Worm (Caenorhabditis elegans) whole organism, L4 larva: ENCODE results near the gene gcp-2.2.

Experiments
- F10B5.3 ChIP-seq: sonication (generic microtip); optimal IDR thresholded peaks from 2 replicates; lab custom pipeline; 2016; ENCODE audit warnings: mild to moderate bottlenecking, missing genetic modification characterization, missing compliant biosample characterization
- Y5F2A.4 ChIP-seq: fragments of 200-800 bp; sonication (Bioruptor generic); optimal IDR thresholded peaks from 2 replicates; lab custom pipeline; 2018; ENCODE audit warnings: mild to moderate bottlenecking, missing genetic modification characterization, missing compliant biosample characterization
- ZK546.5 ChIP-seq, 2 experiments: sonication (generic microtip); optimal IDR thresholded peaks; 2 replicates each; lab custom pipeline; 2017; ENCODE audit warnings: missing biosample characterization in 2 of 2, missing genetic modification characterization in 2 of 2
- attf-4 ChIP-seq: sonication (generic microtip); optimal IDR thresholded peaks from 3 replicates; lab custom pipeline; 2017; ENCODE audit warnings: missing biosample characterization, missing genetic modification characterization
- ceh-20 ChIP-seq: fragments of 200-800 bp; sonication (Bioruptor generic); IDR thresholded peaks from 2 replicates; pipeline ENCODE4 v1.3.6; 2022; ENCODE audit warnings: missing genetic modification reagents, missing genetic modification characterization, missing compliant biosample characterization
- ceh-44 ChIP-seq: fragments of 200-800 bp; sonication (Bioruptor generic); IDR thresholded peaks from 2 replicates; pipeline ENCODE4 v1.3.6; 2022; ENCODE audit warnings: missing genetic modification reagents, missing genetic modification characterization, missing compliant biosample characterization
- daf-16 ChIP-seq, 3 experiments: sonication (generic microtip); optimal IDR thresholded peaks; 2 replicates each; lab custom pipeline; 2016 to 2017; ENCODE audit warnings: missing genetic modification characterization in 3 of 3, missing genetic modification reagents in 3 of 3, mild to moderate bottlenecking in 2 of 3, missing compliant biosample characterization in 2 of 3, missing biosample characterization in 1 of 3, moderate library complexity in 1 of 3
- daf-8 ChIP-seq: fragments of 200-800 bp; sonication (Bioruptor generic); IDR thresholded peaks from 2 replicates; pipeline ENCODE4 v1.3.6; 2022; ENCODE audit warnings: missing genetic modification characterization, missing compliant biosample characterization
- dmd-6 ChIP-seq: fragments of 200-800 bp; sonication (Bioruptor generic); IDR thresholded peaks from 2 replicates; pipeline ENCODE4 v1.3.6; 2022; ENCODE audit warnings: missing genetic modification reagents, missing genetic modification characterization, missing compliant biosample characterization
- dpl-1 ChIP-seq: fragments of 150-350 bp; optimal IDR thresholded peaks from 2 replicates; lab custom pipeline; 2014; ENCODE audit warnings: missing biosample characterization, missing genetic modification reagents, missing genetic modification characterization
- dve-1 ChIP-seq: sonication (generic microtip); optimal IDR thresholded peaks from 2 replicates; lab custom pipeline; 2017; ENCODE audit warnings: antibody characterized with exemption, mild to moderate bottlenecking, missing genetic modification characterization, missing compliant biosample characterization; ENCODE audit not compliant: insufficient read depth
- egl-43 ChIP-seq: fragments of 200-800 bp; sonication (Bioruptor generic); IDR thresholded peaks from 2 replicates; pipeline ENCODE4 v1.3.6; 2022; ENCODE audit warnings: missing genetic modification reagents, missing genetic modification characterization, missing compliant biosample characterization
- hif-1 ChIP-seq, 2 experiments: sonication (generic microtip); optimal IDR thresholded peaks; 2 replicates each; lab custom pipeline; 2016 to 2017; ENCODE audit warnings: missing compliant biosample characterization in 2 of 2, missing genetic modification characterization in 2 of 2, missing genetic modification reagents in 2 of 2, missing genotype in 2 of 2, mild to moderate bottlenecking in 1 of 2
- hlh-11 ChIP-seq: fragments of 200-800 bp; sonication (Bioruptor generic); optimal IDR thresholded peaks from 2 replicates; lab custom pipeline; 2018; ENCODE audit warnings: mild to moderate bottlenecking, missing genetic modification characterization, missing compliant biosample characterization
- lin-13 ChIP-seq: fragments of 150-350 bp; optimal IDR thresholded peaks from 2 replicates; lab custom pipeline; 2014; ENCODE audit warnings: missing biosample characterization, missing genetic modification reagents, missing genetic modification characterization
- lin-39 ChIP-seq: fragments of 150-350 bp; optimal IDR thresholded peaks from 2 replicates; lab custom pipeline; 2014; ENCODE audit warnings: missing biosample characterization, missing genetic modification reagents, missing genetic modification characterization
- madf-5 ChIP-seq, 2 experiments: fragments of 200-800 bp; sonication (Bioruptor generic); IDR thresholded peaks; 2 replicates each; pipeline ENCODE4 v1.3.6; 2022; ENCODE audit warnings: missing compliant biosample characterization in 2 of 2, missing genetic modification characterization in 2 of 2
- madf-9 ChIP-seq: fragments of 200-800 bp; sonication (Bioruptor generic); conservative IDR thresholded peaks from 2 replicates; pipeline ENCODE4 v1.3.6; 2022; ENCODE audit warnings: missing genetic modification reagents, missing genetic modification characterization, missing compliant biosample characterization
- mdt-29 ChIP-seq: fragments of 200-800 bp; sonication (Bioruptor generic); IDR thresholded peaks from 2 replicates; pipeline ENCODE4 v1.3.6; 2022; ENCODE audit warnings: missing genetic modification reagents, missing genetic modification characterization, missing compliant biosample characterization
- nhr-25 ChIP-seq: sonication (generic microtip); optimal IDR thresholded peaks from 2 replicates; lab custom pipeline; 2017; ENCODE audit warnings: missing genetic modification characterization, mild to moderate bottlenecking, missing compliant biosample characterization, antibody characterized with exemption, moderate library complexity, borderline replicate concordance; ENCODE audit not compliant: insufficient read depth
- nhr-28 ChIP-seq: fragments of 150-350 bp; optimal IDR thresholded peaks from 2 replicates; lab custom pipeline; 2014; ENCODE audit warnings: missing biosample characterization, missing genetic modification characterization
- nhr-48 ChIP-seq: sonication (generic microtip); optimal IDR thresholded peaks from 2 replicates; lab custom pipeline; 2016; ENCODE audit warnings: mild to moderate bottlenecking, missing genetic modification characterization, missing compliant biosample characterization
- nhr-6 ChIP-seq: fragments of 150-350 bp; optimal IDR thresholded peaks from 2 replicates; lab custom pipeline; 2014; ENCODE audit warnings: missing biosample characterization, missing genetic modification characterization
- nhr-76 ChIP-seq: fragments of 150-350 bp; optimal IDR thresholded peaks from 2 replicates; lab custom pipeline; 2014; ENCODE audit warnings: missing biosample characterization, missing genetic modification characterization
- nhr-77 ChIP-seq: fragments of 150-350 bp; optimal IDR thresholded peaks from 2 replicates; lab custom pipeline; 2014; ENCODE audit warnings: missing biosample characterization, missing genetic modification characterization
- php-3 ChIP-seq: fragments of 200-800 bp; sonication (Bioruptor generic); IDR thresholded peaks from 2 replicates; pipeline ENCODE4 v1.3.6; 2022; ENCODE audit warnings: missing genetic modification reagents, missing genetic modification characterization, missing compliant biosample characterization
- pqm-1 ChIP-seq: sonication (generic microtip); optimal IDR thresholded peaks from 2 replicates; lab custom pipeline; 2017; ENCODE audit warnings: missing biosample characterization, missing genetic modification characterization
- snpc-4 ChIP-seq: fragments of 150-350 bp; optimal IDR thresholded peaks from 2 replicates; lab custom pipeline; 2014; ENCODE audit warnings: missing biosample characterization, missing genetic modification characterization
- unc-39 ChIP-seq: sonication (generic microtip); optimal IDR thresholded peaks from 2 replicates; lab custom pipeline; 2017; ENCODE audit warnings: missing biosample characterization, missing genetic modification characterization
- unc-62 ChIP-seq, 3 experiments: fragments of 150-350 bp in 1 of 3; sonication (generic microtip); optimal IDR thresholded peaks in 2 of 3; peaks in 1 of 3; 1 replicate in 1 of 3; 2 replicates in 2 of 3; lab custom pipeline; 2014 to 2017; ENCODE audit warnings: missing biosample characterization in 3 of 3, missing genetic modification characterization in 3 of 3, missing genetic modification reagents in 3 of 3, missing genotype in 1 of 3
- zag-1 ChIP-seq: fragments of 150-350 bp; optimal IDR thresholded peaks from 2 replicates; lab custom pipeline; 2014; ENCODE audit warnings: missing biosample characterization, missing genetic modification characterization
- zip-2 ChIP-seq: fragments of 150-350 bp; optimal IDR thresholded peaks from 2 replicates; lab custom pipeline; 2014; ENCODE audit warnings: missing biosample characterization, missing genetic modification characterization
- ztf-7 ChIP-seq: fragments of 150-350 bp; optimal IDR thresholded peaks from 2 replicates; lab custom pipeline; 2014; ENCODE audit warnings: missing biosample characterization, missing genetic modification characterization

gcp-2.2 gene

DNA sequence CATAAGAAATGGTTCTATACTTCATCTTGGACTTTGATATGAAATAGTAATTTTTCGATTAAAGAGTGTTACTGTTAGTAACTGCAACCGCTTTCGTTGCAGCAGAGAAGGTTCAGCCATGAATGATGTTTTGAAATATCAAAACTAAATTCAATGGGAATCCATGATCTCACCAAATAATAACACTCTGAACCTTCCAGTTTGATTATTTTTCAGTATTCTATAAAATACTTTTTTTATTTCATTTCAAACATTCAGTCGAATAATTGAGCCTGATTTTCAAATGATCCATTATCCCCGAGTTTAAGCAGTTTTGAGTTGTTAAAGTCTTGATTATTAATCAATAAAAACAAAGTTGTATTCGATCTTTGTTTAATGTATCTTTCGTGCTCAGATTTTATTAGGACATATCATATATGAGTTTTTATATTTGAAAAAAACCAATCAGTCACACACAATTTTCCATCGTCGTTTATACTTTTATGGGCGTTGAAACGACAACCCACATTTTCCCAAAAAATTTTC lies at the start of gene gcp-2.2:
Gene gcp-2.2, plus strand, starts transcription at position 475 of the 525 bp plus-strand sequence.
- no peak for TF ChIP-seq lin-39
- TF ChIP-seq nhr-25 = no peak
- no peak for TF ChIP-seq nhr-48 (tag; lab: Kevin White, UChicago)
- no peak for TF ChIP-seq nhr-28 (tag; lab: Kevin White, UChicago)
- no peak for TF ChIP-seq madf-5 (GFP tag; IDR thresholded peaks at IDR 0.05; lab: Robert Waterston, UW)
- TF ChIP-seq F10B5.3 (tag; lab: Kevin White, UChicago) = no peak
- TF ChIP-seq hif-1 (tag; optimal IDR thresholded peaks at IDR 0.05; lab: Kevin White, UChicago) = no peak
- TF ChIP-seq pqm-1 (tag; lab: Kevin White, UChicago) = no peak
- TF ChIP-seq nhr-77 (tag; lab: Kevin White, UChicago) = no peak
- no peak for TF ChIP-seq nhr-76 (tag; lab: Kevin White, UChicago)
- TF ChIP-seq mdt-29 (GFP tag; lab: Robert Waterston, UW) = no peak
- no peak for TF ChIP-seq ceh-20
- TF ChIP-seq daf-8 (GFP tag; lab: Robert Waterston, UW) = no peak
- TF ChIP-seq egl-43 (GFP tag; lab: Robert Waterston, UW) = no peak
- TF ChIP-seq, all 104 proteins: peak for 0

DNA sequence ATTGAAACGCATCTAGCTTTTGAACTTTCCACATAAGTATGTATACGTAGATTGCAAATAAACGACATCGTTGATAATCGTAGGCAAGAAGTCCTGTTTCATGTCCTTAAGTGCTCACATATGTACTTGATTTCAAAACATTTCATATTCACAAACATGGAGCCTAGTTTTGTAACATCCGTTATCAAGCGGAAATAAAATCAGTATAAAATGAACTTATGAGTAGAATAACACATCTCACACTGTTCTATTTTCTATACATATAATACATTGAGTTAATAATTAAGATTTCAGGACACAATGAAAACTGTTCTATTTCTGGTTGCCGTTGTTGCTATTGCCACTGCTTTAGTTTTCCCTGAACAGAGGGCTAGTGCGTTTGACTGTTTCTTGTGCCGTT lies 47.7 kb upstream of the gcp-2.2 start, which contains the start of gene spp-21:
Gene spp-21, plus strand, starts transcription at position 301 of the 400 bp plus-strand sequence.
- no peak for TF ChIP-seq madf-9 (GFP tag; lab: Robert Waterston, UW)
- TF ChIP-seq unc-39 (tag; lab: Kevin White, UChicago) = no peak
- TF ChIP-seq ZK546.5 (tag; optimal IDR thresholded peaks at IDR 0.05; lab: Kevin White, UChicago) = no peak
- TF ChIP-seq zip-2 = no peak
- no peak for TF ChIP-seq ztf-7
- no peak for TF ChIP-seq ceh-44 (GFP tag; lab: Robert Waterston, UW)
- no peak for TF ChIP-seq Y5F2A.4 (GFP tag; lab: Kevin White, UChicago)
- TF ChIP-seq lin-13 = no peak
- no peak for TF ChIP-seq dmd-6 (GFP tag; lab: Robert Waterston, UW)

DNA sequence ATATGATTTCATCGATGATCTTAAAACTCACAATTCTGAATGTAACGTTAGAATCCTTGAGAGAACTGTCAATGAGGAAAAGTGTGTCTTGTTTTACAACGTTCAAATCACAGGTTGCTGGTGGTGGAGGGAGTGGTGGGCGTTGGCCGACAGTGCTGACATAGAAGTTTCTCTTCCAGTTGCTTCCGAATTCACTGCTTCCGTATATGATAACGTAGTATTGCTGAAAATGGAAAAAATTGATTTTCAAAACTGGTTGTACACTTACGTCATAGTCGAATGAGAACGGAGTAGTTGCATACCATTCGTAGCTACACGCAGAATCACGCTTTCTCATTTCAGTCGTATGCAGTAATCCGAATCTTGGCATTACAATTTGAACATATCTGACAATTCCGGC lies 45.7 kb upstream of the gcp-2.2 start:
- TF ChIP-seq nhr-6 (tag; lab: Kevin White, UChicago) (no peak), unc-62 (GFP tag; optimal IDR thresholded peaks at IDR 0.05 in 1 of 2; lab: Kevin White, UChicago) (peak in 1 of 2 experiments; percentile 93), unc-62 (tag; optimal IDR thresholded peaks at IDR 0.05; lab: Kevin White, UChicago) (no peak), zag-1 (tag; lab: Kevin White, UChicago) (no peak)

DNA sequence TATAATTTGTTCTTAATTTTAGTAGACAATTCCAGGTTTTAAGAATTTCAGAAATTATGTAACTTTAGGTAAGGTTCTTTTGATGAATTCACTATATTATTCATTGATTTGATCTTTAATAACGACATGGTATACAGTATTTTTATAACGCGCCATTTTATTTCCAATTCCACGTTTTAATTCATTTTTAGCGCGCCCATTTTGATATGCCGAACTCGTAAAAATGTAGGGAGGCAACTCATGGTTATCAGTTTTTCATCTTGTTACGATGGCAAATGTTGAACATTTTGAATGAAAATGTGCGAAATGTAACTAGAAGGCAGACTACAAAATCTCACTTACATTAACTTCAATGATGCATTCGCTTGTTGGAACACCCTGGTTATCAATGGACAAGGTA lies 38.6 kb upstream of the gcp-2.2 start:
- TF ChIP-seq dpl-1 (GFP tag; lab: Kevin White, UChicago) = no peak
- TF ChIP-seq dve-1 = peak; percentile 45
- TF ChIP-seq php-3 (GFP tag; lab: Robert Waterston, UW) = peak; percentile 84
- TF ChIP-seq attf-4 (tag; lab: Kevin White, UChicago) = no peak
- no peak for TF ChIP-seq daf-16 (GFP tag; optimal IDR thresholded peaks at IDR 0.05; lab: Kevin White, UChicago)
- peak; percentile 35 for TF ChIP-seq daf-16 (tag; optimal IDR thresholded peaks at IDR 0.05; lab: Kevin White, UChicago)
- TF ChIP-seq dmd-6 (GFP tag; lab: Robert Waterston, UW) = peak; percentile 27; the same call in 1 of the 2 replicates
- peak; percentile 88 for TF ChIP-seq nhr-28 (tag; lab: Kevin White, UChicago)
- peak; percentile 77 for TF ChIP-seq pqm-1 (tag; lab: Kevin White, UChicago)
- TF ChIP-seq ceh-44 (GFP tag; lab: Robert Waterston, UW) = no peak
- no peak for TF ChIP-seq unc-39 (tag; lab: Kevin White, UChicago)
- peak; percentile 7 for TF ChIP-seq hlh-11
- peak; percentile 1 for TF ChIP-seq nhr-77 (tag; lab: Kevin White, UChicago)
- TF ChIP-seq snpc-4 (tag; lab: Kevin White, UChicago) = no peak
- TF ChIP-seq, all 104 proteins: peak for 8
